Fruit fly (Drosophila melanogaster): Measurements from ENCODE around the gene Tsp66E.

DNA sequence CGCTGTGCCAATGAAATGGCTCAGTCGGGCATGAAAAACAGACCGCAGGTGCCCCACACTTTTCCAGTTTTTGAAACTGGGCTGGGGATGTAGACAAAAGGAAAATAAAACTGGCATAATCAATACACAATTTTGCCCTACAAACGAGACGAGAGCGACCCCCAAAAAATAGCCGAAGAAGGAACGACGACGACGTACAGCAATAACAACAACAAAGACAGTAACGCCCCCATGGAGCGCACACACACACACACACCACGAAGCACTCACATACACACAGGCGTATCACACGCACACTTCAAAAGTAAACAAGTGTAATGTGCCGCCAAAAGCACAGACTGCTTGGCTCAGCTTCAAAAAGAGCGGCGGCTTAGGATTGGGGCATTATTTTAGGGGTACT lies 39.2 kb downstream of the Tsp66E start:
- TF ChIP-seq hth (optimal IDR thresholded peaks at IDR 0.05) (no peak), mirr (GFP tag; optimal IDR thresholded peaks at IDR 0.05) (no peak), CoRest (tag; optimal IDR thresholded peaks at IDR 0.05) (no peak), tna (GFP tag; IDR thresholded peaks at IDR 0.05; ENCODE audit: partially characterized antibody) (no peak), CG2129 (GFP tag; IDR thresholded peaks at IDR 0.05; ENCODE audit: partially characterized antibody) (no peak), CG15601 (tag; optimal IDR thresholded peaks at IDR 0.05) (no peak), pfk (GFP tag; optimal IDR thresholded peaks at IDR 0.05) (no peak), so (GFP tag; IDR thresholded peaks at IDR 0.05) (no peak), CG2678 (tag; optimal IDR thresholded peaks at IDR 0.05) (no peak), CG3995 (GFP tag; optimal IDR thresholded peaks at IDR 0.05) (no peak), Ssrp (tag; optimal IDR thresholded peaks at IDR 0.05) (no peak), tgo (GFP tag; IDR thresholded peaks at IDR 0.05) (no peak)
